Worm (Caenorhabditis elegans): ENCODE measurements around the gene ser-1.

Gene ser-1

ce11 chrX:16553845-16554426, 25.6 kb upstream of the ser-1 start, which contains the start of gene K08B5.2:
K08B5.2 (minus strand) TSS chrX:16553887.
- TF ChIP-seq hmg-4 (GFP tag; optimal IDR thresholded peaks at IDR 0.05) (no peak), tbx-11 (GFP tag; IDR thresholded peaks at IDR 0.05) (no peak), scrt-1 (GFP tag; IDR thresholded peaks at IDR 0.05) (no peak), pes-1 (GFP tag; IDR thresholded peaks at IDR 0.05) (no peak), tra-4 (tag; optimal IDR thresholded peaks at IDR 0.05) (no peak), F13C5.2 (tag; optimal IDR thresholded peaks at IDR 0.05) (no peak), flt-1 (GFP tag; IDR thresholded peaks at IDR 0.05) (no peak), sea-1 (GFP tag; conservative IDR thresholded peaks at IDR 0.05) (no peak), ceh-13 (GFP tag; optimal IDR thresholded peaks at IDR 0.05) (no peak), B0310.2 (tag; optimal IDR thresholded peaks at IDR 0.05) (no peak), ets-7 (tag; optimal IDR thresholded peaks at IDR 0.05) (no peak), hmbx-1 (tag; optimal IDR thresholded peaks at IDR 0.05) (no peak), ceh-36 (tag; optimal IDR thresholded peaks at IDR 0.05) (no peak), tbx-37 (GFP tag; conservative IDR thresholded peaks at IDR 0.05) (no peak), ama-1 (optimal IDR thresholded peaks at IDR 0.05) (no peak), aly-1 (tag; optimal IDR thresholded peaks at IDR 0.05) (no peak), hnd-1 (tag; optimal IDR thresholded peaks at IDR 0.05) (no peak)

ce11 chrX:16555726-16556125, 23.8 kb upstream of the ser-1 start:
- no peak for TF ChIP-seq ceh-13 (GFP tag; optimal IDR thresholded peaks at IDR 0.05)
- TF ChIP-seq sea-1 (GFP tag; conservative IDR thresholded peaks at IDR 0.05), result no peak
- no peak for TF ChIP-seq ets-7 (tag; optimal IDR thresholded peaks at IDR 0.05)
- TF ChIP-seq ama-1 (optimal IDR thresholded peaks at IDR 0.05), result no peak
- no peak for TF ChIP-seq scrt-1 (GFP tag; IDR thresholded peaks at IDR 0.05)
- TF ChIP-seq B0310.2 (tag; optimal IDR thresholded peaks at IDR 0.05), result no peak
- TF ChIP-seq ceh-36 (tag; optimal IDR thresholded peaks at IDR 0.05), result no peak
- no peak for TF ChIP-seq tbx-37 (GFP tag; conservative IDR thresholded peaks at IDR 0.05)
- no peak for TF ChIP-seq aly-1 (tag; optimal IDR thresholded peaks at IDR 0.05)
- TF ChIP-seq F13C5.2 (tag; optimal IDR thresholded peaks at IDR 0.05), result no peak
- no peak for TF ChIP-seq flt-1 (GFP tag; IDR thresholded peaks at IDR 0.05)
- no peak for TF ChIP-seq hnd-1 (tag; optimal IDR thresholded peaks at IDR 0.05)
- no peak for TF ChIP-seq hmbx-1 (tag; optimal IDR thresholded peaks at IDR 0.05)
- no peak for TF ChIP-seq hmg-4 (GFP tag; optimal IDR thresholded peaks at IDR 0.05)
- TF ChIP-seq tbx-11 (GFP tag; IDR thresholded peaks at IDR 0.05), result no peak
- TF ChIP-seq pes-1 (GFP tag; IDR thresholded peaks at IDR 0.05), result no peak
- no peak for TF ChIP-seq tra-4 (tag; optimal IDR thresholded peaks at IDR 0.05)

ce11 chrX:16558117-16558516, 21.4 kb upstream of the ser-1 start, which contains the start of gene K08B5.1:
K08B5.1 (plus strand) TSS chrX:16558434.
- TF ChIP-seq hmg-4 (GFP tag; optimal IDR thresholded peaks at IDR 0.05) (no peak), tra-4 (tag; optimal IDR thresholded peaks at IDR 0.05) (no peak), tbx-11 (GFP tag; IDR thresholded peaks at IDR 0.05) (no peak), ets-7 (tag; optimal IDR thresholded peaks at IDR 0.05) (no peak), B0310.2 (tag; optimal IDR thresholded peaks at IDR 0.05) (no peak), hmbx-1 (tag; optimal IDR thresholded peaks at IDR 0.05) (no peak), ceh-13 (GFP tag; optimal IDR thresholded peaks at IDR 0.05) (no peak), sea-1 (GFP tag; conservative IDR thresholded peaks at IDR 0.05) (no peak), F13C5.2 (tag; optimal IDR thresholded peaks at IDR 0.05) (no peak), tbx-37 (GFP tag; conservative IDR thresholded peaks at IDR 0.05) (no peak), hnd-1 (tag; optimal IDR thresholded peaks at IDR 0.05) (no peak), scrt-1 (GFP tag; IDR thresholded peaks at IDR 0.05) (no peak), pes-1 (GFP tag; IDR thresholded peaks at IDR 0.05) (no peak), flt-1 (GFP tag; IDR thresholded peaks at IDR 0.05) (no peak), aly-1 (tag; optimal IDR thresholded peaks at IDR 0.05) (no peak), ama-1 (optimal IDR thresholded peaks at IDR 0.05) (no peak)

ce11 chrX:16558776-16559175, 20.8 kb upstream of the ser-1 start:
- TF ChIP-seq ceh-13 (GFP tag; optimal IDR thresholded peaks at IDR 0.05), result no peak
- TF ChIP-seq tbx-37 (GFP tag; conservative IDR thresholded peaks at IDR 0.05), result peak; percentile 63
- no peak for TF ChIP-seq tra-4 (tag; optimal IDR thresholded peaks at IDR 0.05)
- no peak for TF ChIP-seq hmg-4 (GFP tag; optimal IDR thresholded peaks at IDR 0.05)
- no peak for TF ChIP-seq F13C5.2 (tag; optimal IDR thresholded peaks at IDR 0.05)
- 0 out of 2 replicates have a peak, but pooled peaks have one; percentile 25 for TF ChIP-seq flt-1 (GFP tag; IDR thresholded peaks at IDR 0.05)
- no peak for TF ChIP-seq B0310.2 (tag; optimal IDR thresholded peaks at IDR 0.05)
- TF ChIP-seq pes-1 (GFP tag; IDR thresholded peaks at IDR 0.05), result peak; percentile 75; the same call in 1 of the 2 replicates

ce11 chrX:16559387-16559786, 20.2 kb upstream of the ser-1 start:
- TF ChIP-seq sea-1 (GFP tag; conservative IDR thresholded peaks at IDR 0.05) (no peak), ceh-36 (tag; optimal IDR thresholded peaks at IDR 0.05) (no peak), tra-4 (tag; optimal IDR thresholded peaks at IDR 0.05) (no peak), tbx-11 (GFP tag; IDR thresholded peaks at IDR 0.05) (no peak), B0310.2 (tag; optimal IDR thresholded peaks at IDR 0.05) (no peak), flt-1 (GFP tag; IDR thresholded peaks at IDR 0.05) (no peak), pes-1 (GFP tag; IDR thresholded peaks at IDR 0.05) (no peak), hmg-4 (GFP tag; optimal IDR thresholded peaks at IDR 0.05) (no peak), ceh-13 (GFP tag; optimal IDR thresholded peaks at IDR 0.05) (no peak), hmbx-1 (tag; optimal IDR thresholded peaks at IDR 0.05) (no peak), tbx-37 (GFP tag; conservative IDR thresholded peaks at IDR 0.05) (no peak), ets-7 (tag; optimal IDR thresholded peaks at IDR 0.05) (no peak), F13C5.2 (tag; optimal IDR thresholded peaks at IDR 0.05) (no peak), aly-1 (tag; optimal IDR thresholded peaks at IDR 0.05) (no peak), scrt-1 (GFP tag; IDR thresholded peaks at IDR 0.05) (no peak), ama-1 (optimal IDR thresholded peaks at IDR 0.05) (no peak), hnd-1 (tag; optimal IDR thresholded peaks at IDR 0.05) (no peak)

- TF ChIP-seq tra-4 (tag; optimal IDR thresholded peaks at IDR 0.05), result no peak
- TF ChIP-seq sea-1 (GFP tag; conservative IDR thresholded peaks at IDR 0.05), result no peak
- no peak for TF ChIP-seq tbx-11 (GFP tag; IDR thresholded peaks at IDR 0.05)
- no peak for TF ChIP-seq ama-1 (optimal IDR thresholded peaks at IDR 0.05)
- TF ChIP-seq B0310.2 (tag; optimal IDR thresholded peaks at IDR 0.05), result no peak
- TF ChIP-seq scrt-1 (GFP tag; IDR thresholded peaks at IDR 0.05), result no peak
- no peak for TF ChIP-seq ceh-36 (tag; optimal IDR thresholded peaks at IDR 0.05)
- no peak for TF ChIP-seq ets-7 (tag; optimal IDR thresholded peaks at IDR 0.05)
- TF ChIP-seq aly-1 (tag; optimal IDR thresholded peaks at IDR 0.05), result no peak
- no peak for TF ChIP-seq hnd-1 (tag; optimal IDR thresholded peaks at IDR 0.05)
- no peak for TF ChIP-seq ceh-13 (GFP tag; optimal IDR thresholded peaks at IDR 0.05)
- TF ChIP-seq tbx-37 (GFP tag; conservative IDR thresholded peaks at IDR 0.05), result no peak
- no peak for TF ChIP-seq flt-1 (GFP tag; IDR thresholded peaks at IDR 0.05)
- TF ChIP-seq pes-1 (GFP tag; IDR thresholded peaks at IDR 0.05), result no peak
Observed at ce11 chrX:16560895-16561294, 18.6 kb upstream of the ser-1 start.
